Worm (Caenorhabditis elegans): Measurements from ENCODE around the gene Y110A2AL.7.
A peak's percentile ranks its signal among the peaks of the same experiment; 100 is the strongest.
"Not testable (repeated sequence)": the region's sequence is repeated elsewhere in the genome, so short reads cannot be mapped to it uniquely, and the experiment has no call there.

Y110A2AL.7 gene

DNA sequence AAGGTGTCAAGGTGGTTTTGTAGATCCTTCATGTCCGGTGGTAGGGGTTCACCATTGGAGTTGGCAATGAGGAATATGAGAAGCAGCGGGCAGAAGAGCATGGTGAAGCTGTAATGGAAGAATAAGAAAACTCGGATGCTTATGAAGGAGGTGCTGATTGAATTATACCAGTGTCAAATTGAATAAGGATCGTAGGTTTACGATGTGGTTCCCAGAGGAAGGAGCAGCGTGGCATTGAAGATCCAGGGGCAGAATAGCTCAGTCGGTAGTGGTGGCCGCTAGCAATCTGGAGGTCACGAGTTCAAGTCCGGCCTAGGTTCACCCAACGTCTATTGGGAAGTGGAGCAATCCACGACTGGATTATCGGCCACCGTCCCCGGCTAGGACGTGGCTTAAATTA, 1.5 kb downstream of the Y110A2AL.7 start, which contains the start of gene Y110A2AL.6:
Gene Y110A2AL.6 (minus strand): TSS at position 101 of the 400 bp plus-strand sequence.
- TF ChIP-seq aly-2 (tag; optimal IDR thresholded peaks at IDR 0.05) (no peak), jun-1 (tag; optimal IDR thresholded peaks at IDR 0.05) (no peak), unc-39 (tag; optimal IDR thresholded peaks at IDR 0.05) (no peak), ZK546.5 (tag; optimal IDR thresholded peaks at IDR 0.05) (no peak), mxl-3 (GFP tag; optimal IDR thresholded peaks at IDR 0.05) (no peak), zag-1 (tag; optimal IDR thresholded peaks at IDR 0.05) (no peak), ZK337.2 (GFP tag; IDR thresholded peaks at IDR 0.05) (no peak), F10B5.3 (tag; optimal IDR thresholded peaks at IDR 0.05) (no peak), zfp-2 (tag; optimal IDR thresholded peaks at IDR 0.05) (no peak), daf-19 (GFP tag; conservative IDR thresholded peaks at IDR 0.05) (no peak), fkh-10 (GFP tag; optimal IDR thresholded peaks at IDR 0.05) (no peak), dpl-1 (GFP tag; optimal IDR thresholded peaks at IDR 0.05) (no peak), ctbp-1 (GFP tag; IDR thresholded peaks at IDR 0.05) (no peak), zip-2 (tag; optimal IDR thresholded peaks at IDR 0.05) (no peak), F37D6.2 (tag; optimal IDR thresholded peaks at IDR 0.05) (no peak), spr-3 (GFP tag; optimal IDR thresholded peaks at IDR 0.05) (no peak), ces-1 (GFP tag; optimal IDR thresholded peaks at IDR 0.05) (no peak), T26A8.4 (GFP tag; IDR thresholded peaks at IDR 0.05) (no peak), fos-1 (tag; optimal IDR thresholded peaks at IDR 0.05) (no peak)

DNA sequence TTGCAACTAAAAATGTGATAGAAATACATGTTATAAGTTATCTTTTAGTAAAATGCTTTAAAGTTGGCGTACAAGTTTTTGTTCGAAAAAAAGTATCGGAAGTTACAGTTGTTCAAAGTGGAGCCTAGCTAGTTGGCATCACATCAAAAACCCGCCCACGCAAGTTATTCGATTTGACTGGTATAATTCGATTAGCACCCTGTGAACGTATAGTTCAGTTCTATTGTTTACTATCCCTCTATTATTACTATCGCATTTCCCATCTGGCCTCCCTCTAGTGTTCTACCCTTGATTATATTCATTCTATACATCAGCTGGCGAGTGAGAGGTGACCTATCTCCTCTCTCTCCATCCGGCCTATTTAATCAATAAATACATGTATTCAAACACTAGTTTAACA, 4.0 kb downstream of the Y110A2AL.7 start, which contains the start of gene Y110A2AL.4:
Gene Y110A2AL.4 (plus strand): TSS at position 301 of the 400 bp plus-strand sequence.
- not testable (repeated sequence) for TF ChIP-seq spr-1, pqm-1, nhr-76 (tag; optimal IDR thresholded peaks at IDR 0.05)

DNA sequence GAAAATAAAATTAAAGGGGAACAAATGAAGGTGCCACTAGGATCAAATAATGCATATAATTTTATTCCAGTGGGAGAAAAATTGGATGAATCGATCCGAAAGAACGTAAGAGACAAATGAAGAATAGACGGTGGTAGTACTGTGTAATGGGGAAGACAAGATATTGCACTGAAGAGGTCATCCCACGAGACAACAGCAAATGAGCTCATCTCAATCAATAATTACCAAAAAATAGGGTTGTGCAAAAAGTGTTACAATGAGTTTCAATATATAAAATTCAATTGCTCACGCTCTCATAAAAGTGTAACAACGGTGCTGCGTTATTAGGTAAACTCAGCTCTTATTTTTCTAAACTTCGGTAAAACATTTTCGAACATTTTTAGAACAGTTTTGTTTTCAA, 6.1 kb downstream of the Y110A2AL.7 start, which contains the start of gene K12H6.7:
Gene K12H6.7 (minus strand): TSS at position 101 of the 400 bp plus-strand sequence.
- no peak for TF ChIP-seq zfp-3 (GFP tag; conservative IDR thresholded peaks at IDR 0.05)
- TF ChIP-seq spr-3 (GFP tag; optimal IDR thresholded peaks at IDR 0.05), result no peak
- no peak for TF ChIP-seq fkh-10 (GFP tag; optimal IDR thresholded peaks at IDR 0.05)
- no peak for TF ChIP-seq nhr-41 (GFP tag; IDR thresholded peaks at IDR 0.05)
- TF ChIP-seq dpl-1 (GFP tag; optimal IDR thresholded peaks at IDR 0.05), result no peak
- TF ChIP-seq mes-2 (tag; optimal IDR thresholded peaks at IDR 0.05; ENCODE audit: poor library complexity, severe bottlenecking), result no peak
- no peak for TF ChIP-seq T26A8.4 (GFP tag; IDR thresholded peaks at IDR 0.05)
- TF ChIP-seq R02D3.7 (tag; optimal IDR thresholded peaks at IDR 0.05), result no peak
- no peak for TF ChIP-seq nhr-11 (tag; optimal IDR thresholded peaks at IDR 0.05)

DNA sequence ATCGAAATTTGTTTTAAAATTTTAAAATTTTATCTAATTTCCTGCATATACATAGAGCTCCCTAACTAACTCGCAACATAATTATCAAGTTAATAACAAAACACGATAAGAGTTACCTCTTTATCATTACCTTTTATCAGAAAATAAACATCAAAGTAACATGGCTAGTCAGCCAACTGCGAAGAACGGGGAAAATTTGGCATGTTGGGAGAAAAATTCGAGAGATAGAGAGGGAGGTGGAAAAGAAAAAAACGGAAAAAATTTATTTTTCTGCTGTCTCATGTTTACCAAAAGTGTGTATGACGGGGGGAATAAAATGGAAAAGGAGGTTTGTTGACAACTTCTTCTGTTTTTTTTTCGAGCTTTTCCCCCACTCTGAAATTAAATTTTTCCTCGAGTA, 8.9 kb downstream of the Y110A2AL.7 start:
- TF ChIP-seq ceh-62 (tag; optimal IDR thresholded peaks at IDR 0.05) (no peak), nhr-28 (tag; optimal IDR thresholded peaks at IDR 0.05) (peak; percentile 76), dmd-6 (GFP tag; IDR thresholded peaks at IDR 0.05) (peak; percentile 44), aha-1 (tag) (no peak), nhr-11 (tag; optimal IDR thresholded peaks at IDR 0.05) (peak; percentile 44), lir-3 (tag; optimal IDR thresholded peaks at IDR 0.05) (no peak), daf-16 (GFP tag; optimal IDR thresholded peaks at IDR 0.05) (no peak), daf-16 (tag; optimal IDR thresholded peaks at IDR 0.05) (peak; percentile 99), pqm-1 (tag; optimal IDR thresholded peaks at IDR 0.05) (peak; percentile 7), mes-2 (tag; optimal IDR thresholded peaks at IDR 0.05; ENCODE audit: poor library complexity, severe bottlenecking) (peak; percentile 38), hlh-11 (tag; optimal IDR thresholded peaks at IDR 0.05) (peak; percentile 81), lin-1 (GFP tag; IDR thresholded peaks at IDR 0.05) (peak; percentile 61; the same call in 1 of the 2 replicates), spr-3 (GFP tag; optimal IDR thresholded peaks at IDR 0.05) (no peak)
